Fruit fly (Drosophila melanogaster): ENCODE data around the gene yata.
A peak's percentile ranks its signal among the peaks of the same experiment; 100 is the strongest.

The yata gene

DNA sequence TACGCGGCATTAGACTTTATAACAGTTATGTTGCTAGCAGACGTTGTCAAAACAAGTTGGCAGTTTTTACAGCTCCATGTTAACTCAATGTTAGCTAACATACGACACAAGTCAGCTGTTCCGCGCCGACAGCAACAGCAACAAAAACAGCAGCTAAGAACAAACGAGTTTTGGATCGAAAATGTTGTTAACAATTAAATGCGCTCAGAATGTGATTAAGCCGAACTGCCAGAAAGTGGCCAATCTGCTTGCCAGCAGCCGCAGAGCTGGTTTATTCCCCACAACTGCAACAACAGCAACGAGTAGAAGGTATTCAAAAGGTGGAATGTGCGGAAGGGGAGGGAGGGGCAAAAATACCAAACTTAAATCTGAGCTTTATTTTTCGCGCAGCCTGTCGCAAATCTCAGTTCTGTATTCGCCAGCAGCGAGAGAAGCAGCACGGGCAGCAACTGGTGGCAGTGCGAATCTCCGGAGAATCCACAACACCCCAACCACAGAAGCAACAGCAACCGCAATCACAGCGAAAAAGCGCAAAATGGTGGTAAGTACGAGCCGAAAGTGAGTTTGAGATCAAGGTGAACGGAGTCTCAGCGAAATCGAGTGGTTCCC, 25.9 kb upstream of the yata start, which contains the start of gene Pcd (continued):
- no peak for TF ChIP-seq CG8388 (GFP tag; optimal IDR thresholded peaks at IDR 0.05)
- TF ChIP-seq CG8089 (GFP tag; optimal IDR thresholded peaks at IDR 0.05), result no peak
- TF ChIP-seq sd (tag; optimal IDR thresholded peaks at IDR 0.05), result peak; percentile 98
- TF ChIP-seq H15 (GFP tag; IDR thresholded peaks at IDR 0.05), result no peak
- no peak for TF ChIP-seq dpn (GFP tag; optimal IDR thresholded peaks at IDR 0.05)
- peak; percentile 14 for TF ChIP-seq CG3995 (GFP tag; optimal IDR thresholded peaks at IDR 0.05)
- TF ChIP-seq CG9876 (GFP tag; optimal IDR thresholded peaks at IDR 0.05), result no peak
- no peak for TF ChIP-seq Taf1 (GFP tag; IDR thresholded peaks at IDR 0.05)
- no peak for TF ChIP-seq slbo (GFP tag; IDR thresholded peaks at IDR 0.05)
- TF ChIP-seq CrebB (tag; optimal IDR thresholded peaks at IDR 0.05), result no peak
- TF ChIP-seq D19A (tag; optimal IDR thresholded peaks at IDR 0.05), result no peak
- no peak for TF ChIP-seq az2 (GFP tag; optimal IDR thresholded peaks at IDR 0.05)
- TF ChIP-seq pita (GFP tag; optimal IDR thresholded peaks at IDR 0.05), result no peak
- TF ChIP-seq CG4820 (GFP tag; optimal IDR thresholded peaks at IDR 0.05), result no peak
- TF ChIP-seq CG9437 (GFP tag; optimal IDR thresholded peaks at IDR 0.05), result no peak
- no peak for TF ChIP-seq CG7372 (GFP tag; IDR thresholded peaks at IDR 0.05)
- TF ChIP-seq lilli (GFP tag; optimal IDR thresholded peaks at IDR 0.05), result no peak
- no peak for TF ChIP-seq CoRest (tag; optimal IDR thresholded peaks at IDR 0.05)
- no peak for TF ChIP-seq chif (GFP tag; optimal IDR thresholded peaks at IDR 0.05)
- peak; percentile 52 for TF ChIP-seq nom (GFP tag; optimal IDR thresholded peaks at IDR 0.05)
- no peak for TF ChIP-seq CG3847 (GFP tag; IDR thresholded peaks at IDR 0.05)
- TF ChIP-seq CG10147 (GFP tag; optimal IDR thresholded peaks at IDR 0.05), result no peak
- TF ChIP-seq gro (GFP tag; optimal IDR thresholded peaks at IDR 0.05), result peak; percentile 9
- TF ChIP-seq Ssrp (tag; optimal IDR thresholded peaks at IDR 0.05), result no peak
- peak; percentile 77 for TF ChIP-seq CG15514 (GFP tag; optimal IDR thresholded peaks at IDR 0.05)
- TF ChIP-seq CG9817 (tag; optimal IDR thresholded peaks at IDR 0.05), result no peak
- no peak for TF ChIP-seq Fer2 (tag; optimal IDR thresholded peaks at IDR 0.05)
- TF ChIP-seq sob (GFP tag; IDR thresholded peaks at IDR 0.05), result no peak
- no peak for TF ChIP-seq vfl (GFP tag; optimal IDR thresholded peaks at IDR 0.05)
- TF ChIP-seq CG8359 (GFP tag; optimal IDR thresholded peaks at IDR 0.05; ENCODE audit: borderline replicate concordance), result no peak
- TF ChIP-seq CG10979 (tag; optimal IDR thresholded peaks at IDR 0.05), result no peak
- TF ChIP-seq corto (GFP tag; optimal IDR thresholded peaks at IDR 0.05), result no peak
- no peak for TF ChIP-seq PHDP (tag; optimal IDR thresholded peaks at IDR 0.05)
- no peak for TF ChIP-seq CG8478 (optimal IDR thresholded peaks at IDR 0.05)
- TF ChIP-seq HmgZ (tag; optimal IDR thresholded peaks at IDR 0.05), result peak; percentile 7
- TF ChIP-seq CG12155 (GFP tag; optimal IDR thresholded peaks at IDR 0.05), result peak; percentile 97
- no peak for TF ChIP-seq aop (GFP tag; IDR thresholded peaks at IDR 0.05)
- no peak for TF ChIP-seq ATbp (GFP tag; optimal IDR thresholded peaks at IDR 0.05)
- TF ChIP-seq en (GFP tag; optimal IDR thresholded peaks at IDR 0.05), result no peak
- no peak for TF ChIP-seq gsb (GFP tag; IDR thresholded peaks at IDR 0.05)
- TF ChIP-seq Atf6 (GFP tag; IDR thresholded peaks at IDR 0.05), result no peak
- TF ChIP-seq CG7271 (tag; optimal IDR thresholded peaks at IDR 0.05), result no peak
- no peak for TF ChIP-seq CG3726 (GFP tag; IDR thresholded peaks at IDR 0.05)
- no peak for TF ChIP-seq Dad (GFP tag; optimal IDR thresholded peaks at IDR 0.05)
- TF ChIP-seq CG9797 (GFP tag; optimal IDR thresholded peaks at IDR 0.05), result no peak
- no peak for TF ChIP-seq danr (GFP tag; IDR thresholded peaks at IDR 0.05)
- no peak for TF ChIP-seq Hsf (GFP tag; optimal IDR thresholded peaks at IDR 0.05)
- TF ChIP-seq Sin3A (optimal IDR thresholded peaks at IDR 0.05), result peak; percentile 7
- no peak for TF ChIP-seq yki (optimal IDR thresholded peaks at IDR 0.05)
- no peak for TF ChIP-seq Bgb (GFP tag; IDR thresholded peaks at IDR 0.05; ENCODE audit: partially characterized antibody)
- no peak for TF ChIP-seq tna (GFP tag; IDR thresholded peaks at IDR 0.05; ENCODE audit: partially characterized antibody)
- TF ChIP-seq ttk (GFP tag; IDR thresholded peaks at IDR 0.05), result no peak

Measured in whole organism, embryonic.